Worm (Caenorhabditis elegans) whole organism, L4 larva: ENCODE results near the gene cpr-1.

Experiments used
- D1046.2 ChIP-seq: fragments of 200-800 bp; sonication (Bioruptor generic); IDR thresholded peaks from 2 replicates; pipeline ENCODE4 v1.3.6; 2022; ENCODE audit warnings: missing genetic modification characterization, missing compliant biosample characterization
- F10B5.3 ChIP-seq: sonication (generic microtip); optimal IDR thresholded peaks from 2 replicates; lab custom pipeline; 2016; ENCODE audit warnings: mild to moderate bottlenecking, missing genetic modification characterization, missing compliant biosample characterization
- F37D6.2 ChIP-seq: sonication (generic microtip); optimal IDR thresholded peaks from 2 replicates; lab custom pipeline; 2016; ENCODE audit warnings: mild to moderate bottlenecking, missing genetic modification characterization, missing compliant biosample characterization
- F44E2.7 ChIP-seq: fragments of 200-800 bp; sonication (Bioruptor generic); IDR thresholded peaks from 2 replicates; pipeline ENCODE4 v2.1.2; 2022; ENCODE audit warnings: missing genetic modification characterization, missing compliant biosample characterization
- F49E8.2 ChIP-seq: sonication (generic microtip); optimal IDR thresholded peaks from 2 replicates; lab custom pipeline; 2016; ENCODE audit warnings: missing compliant biosample characterization, mild to moderate bottlenecking, missing genetic modification characterization, borderline replicate concordance
- T26A8.4 ChIP-seq: fragments of 200-800 bp; sonication (Bioruptor generic); IDR thresholded peaks from 2 replicates; pipeline ENCODE4 v1.3.6; 2022; ENCODE audit warnings: missing genetic modification characterization, missing compliant biosample characterization
- Y48G9A.11 ChIP-seq: fragments of 200-800 bp; sonication (Bioruptor generic); IDR thresholded peaks from 2 replicates; pipeline ENCODE4 v1.3.6; 2022; ENCODE audit warnings: missing genetic modification reagents, missing genetic modification characterization, missing compliant biosample characterization
- ZK337.2 ChIP-seq: fragments of 200-800 bp; sonication (Bioruptor generic); IDR thresholded peaks from 2 replicates; pipeline ENCODE4 v1.3.6; 2022; ENCODE audit warnings: missing genetic modification reagents, missing genetic modification characterization, missing compliant biosample characterization
- ZK546.5 ChIP-seq, 2 experiments: sonication (generic microtip); optimal IDR thresholded peaks; 2 replicates each; lab custom pipeline; 2017; ENCODE audit warnings: missing biosample characterization in 2 of 2, missing genetic modification characterization in 2 of 2
- aly-2 ChIP-seq: sonication (generic microtip); optimal IDR thresholded peaks from 2 replicates; lab custom pipeline; 2018; ENCODE audit warnings: missing biosample characterization, missing genetic modification characterization
- attf-4 ChIP-seq: sonication (generic microtip); optimal IDR thresholded peaks from 3 replicates; lab custom pipeline; 2017; ENCODE audit warnings: missing biosample characterization, missing genetic modification characterization
- ceh-28 ChIP-seq: fragments of 150-350 bp; optimal IDR thresholded peaks from 2 replicates; lab custom pipeline; 2014; ENCODE audit warnings: missing biosample characterization, missing genetic modification reagents, missing genetic modification characterization
- ceh-32 ChIP-seq: sonication (generic microtip); optimal IDR thresholded peaks from 2 replicates; lab custom pipeline; 2016; ENCODE audit warnings: mild to moderate bottlenecking, missing genetic modification characterization, missing compliant biosample characterization; ENCODE audit not compliant: poor library complexity
- ceh-44 ChIP-seq: fragments of 200-800 bp; sonication (Bioruptor generic); IDR thresholded peaks from 2 replicates; pipeline ENCODE4 v1.3.6; 2022; ENCODE audit warnings: missing genetic modification reagents, missing genetic modification characterization, missing compliant biosample characterization
- ceh-62 ChIP-seq: sonication (generic microtip); optimal IDR thresholded peaks from 2 replicates; lab custom pipeline; 2017; ENCODE audit warnings: missing biosample characterization, missing genetic modification characterization
- ceh-82 ChIP-seq: sonication (generic microtip); optimal IDR thresholded peaks from 2 replicates; lab custom pipeline; 2017; ENCODE audit warnings: missing biosample characterization, missing genetic modification characterization
- ces-1 ChIP-seq: fragments of 150-350 bp; sonication (generic microtip); optimal IDR thresholded peaks from 4 replicates; lab custom pipeline; 2014; ENCODE audit warnings: missing biosample characterization, missing genetic modification reagents, missing genetic modification characterization
- ctbp-1 ChIP-seq: fragments of 200-800 bp; sonication (Bioruptor generic); IDR thresholded peaks from 2 replicates; pipeline ENCODE4 v1.3.6; 2022; ENCODE audit warnings: missing genetic modification reagents, missing genetic modification characterization, missing compliant biosample characterization
- daf-12 ChIP-seq: fragments of 150-350 bp; optimal IDR thresholded peaks from 2 replicates; lab custom pipeline; 2014; ENCODE audit warnings: missing biosample characterization, missing genetic modification reagents, missing genetic modification characterization
- daf-16 ChIP-seq, 3 experiments: sonication (generic microtip); optimal IDR thresholded peaks; 2 replicates each; lab custom pipeline; 2016 to 2017; ENCODE audit warnings: missing genetic modification characterization in 3 of 3, missing genetic modification reagents in 3 of 3, mild to moderate bottlenecking in 2 of 3, missing compliant biosample characterization in 2 of 3, missing biosample characterization in 1 of 3, moderate library complexity in 1 of 3
- dmd-6 ChIP-seq: fragments of 200-800 bp; sonication (Bioruptor generic); IDR thresholded peaks from 2 replicates; pipeline ENCODE4 v1.3.6; 2022; ENCODE audit warnings: missing genetic modification reagents, missing genetic modification characterization, missing compliant biosample characterization
- dmd-8 ChIP-seq: fragments of 200-800 bp; sonication (Bioruptor generic); IDR thresholded peaks from 2 replicates; pipeline ENCODE4 v1.3.6; 2022; ENCODE audit warnings: missing genetic modification characterization, missing compliant biosample characterization
- dmd-9 ChIP-seq: fragments of 200-800 bp; sonication (Bioruptor generic); IDR thresholded peaks from 2 replicates; pipeline ENCODE4 v1.3.6; 2022; ENCODE audit warnings: missing genetic modification reagents, missing genetic modification characterization, missing compliant biosample characterization
- duxl-1 ChIP-seq: sonication (generic microtip); optimal IDR thresholded peaks from 2 replicates; lab custom pipeline; 2016; ENCODE audit warnings: mild to moderate bottlenecking, missing genetic modification characterization, moderate library complexity, missing compliant biosample characterization; ENCODE audit not compliant: poor library complexity
- fkh-10 ChIP-seq: fragments of 150-350 bp; optimal IDR thresholded peaks from 2 replicates; lab custom pipeline; 2014; ENCODE audit warnings: missing biosample characterization, missing genetic modification reagents, missing genetic modification characterization
- hif-1 ChIP-seq, 2 experiments: sonication (generic microtip); optimal IDR thresholded peaks; 2 replicates each; lab custom pipeline; 2016 to 2017; ENCODE audit warnings: missing compliant biosample characterization in 2 of 2, missing genetic modification characterization in 2 of 2, missing genetic modification reagents in 2 of 2, missing genotype in 2 of 2, mild to moderate bottlenecking in 1 of 2
- hlh-11 ChIP-seq: fragments of 200-800 bp; sonication (Bioruptor generic); optimal IDR thresholded peaks from 2 replicates; lab custom pipeline; 2018; ENCODE audit warnings: mild to moderate bottlenecking, missing genetic modification characterization, missing compliant biosample characterization
- hlh-30 ChIP-seq: sonication (generic microtip); optimal IDR thresholded peaks from 2 replicates; lab custom pipeline; 2017; ENCODE audit warnings: antibody characterized with exemption, mild to moderate bottlenecking, missing genetic modification characterization, missing compliant biosample characterization; ENCODE audit not compliant: insufficient read depth
- hmg-1.1 ChIP-seq: fragments of 200-800 bp; sonication (Bioruptor generic); IDR thresholded peaks from 2 replicates; pipeline ENCODE4 v1.3.6; 2022; ENCODE audit warnings: missing genetic modification reagents, missing genetic modification characterization, missing compliant biosample characterization
- lin-1 ChIP-seq: fragments of 200-800 bp; sonication (Bioruptor generic); IDR thresholded peaks from 2 replicates; pipeline ENCODE4 v1.3.6; 2022; ENCODE audit warnings: missing genetic modification reagents, missing genetic modification characterization, missing compliant biosample characterization
- madf-5 ChIP-seq, 2 experiments: fragments of 200-800 bp; sonication (Bioruptor generic); IDR thresholded peaks; 2 replicates each; pipeline ENCODE4 v1.3.6; 2022; ENCODE audit warnings: missing compliant biosample characterization in 2 of 2, missing genetic modification characterization in 2 of 2
- mdl-1 ChIP-seq, 2 experiments: fragments of 150-350 bp in 1 of 2; sonication (generic microtip) in 1 of 2; optimal IDR thresholded peaks; 2 replicates each; lab custom pipeline; 2014 to 2017; ENCODE audit warnings: missing biosample characterization in 2 of 2, missing genetic modification characterization in 2 of 2
- mdt-29 ChIP-seq: fragments of 200-800 bp; sonication (Bioruptor generic); IDR thresholded peaks from 2 replicates; pipeline ENCODE4 v1.3.6; 2022; ENCODE audit warnings: missing genetic modification reagents, missing genetic modification characterization, missing compliant biosample characterization
- mxl-2 ChIP-seq: fragments of 200-800 bp; sonication (Bioruptor generic); conservative IDR thresholded peaks from 2 replicates; pipeline ENCODE4 v1.3.6; 2022; ENCODE audit warnings: missing genetic modification reagents, missing genetic modification characterization, missing compliant biosample characterization
- mxl-3 ChIP-seq: fragments of 200-800 bp; sonication (Bioruptor generic); optimal IDR thresholded peaks from 2 replicates; lab custom pipeline; 2018; ENCODE audit warnings: mild to moderate bottlenecking, missing genetic modification characterization, missing compliant biosample characterization
- nhr-10 ChIP-seq: fragments of 150-350 bp; optimal IDR thresholded peaks from 2 replicates; lab custom pipeline; 2014; ENCODE audit warnings: missing biosample characterization, missing genetic modification characterization
- nhr-28 ChIP-seq: fragments of 150-350 bp; optimal IDR thresholded peaks from 2 replicates; lab custom pipeline; 2014; ENCODE audit warnings: missing biosample characterization, missing genetic modification characterization
- nhr-48 ChIP-seq: sonication (generic microtip); optimal IDR thresholded peaks from 2 replicates; lab custom pipeline; 2016; ENCODE audit warnings: mild to moderate bottlenecking, missing genetic modification characterization, missing compliant biosample characterization
- nhr-76 ChIP-seq: fragments of 150-350 bp; optimal IDR thresholded peaks from 2 replicates; lab custom pipeline; 2014; ENCODE audit warnings: missing biosample characterization, missing genetic modification characterization
- php-3 ChIP-seq: fragments of 200-800 bp; sonication (Bioruptor generic); IDR thresholded peaks from 2 replicates; pipeline ENCODE4 v1.3.6; 2022; ENCODE audit warnings: missing genetic modification reagents, missing genetic modification characterization, missing compliant biosample characterization
- pqm-1 ChIP-seq: sonication (generic microtip); optimal IDR thresholded peaks from 2 replicates; lab custom pipeline; 2017; ENCODE audit warnings: missing biosample characterization, missing genetic modification characterization
- saeg-2 ChIP-seq: fragments of 200-800 bp; sonication (Bioruptor generic); IDR thresholded peaks from 2 replicates; pipeline ENCODE4 v1.3.6; 2022; ENCODE audit warnings: missing genetic modification reagents, missing genetic modification characterization, missing compliant biosample characterization
- sdz-12 ChIP-seq: fragments of 200-800 bp; sonication (Bioruptor generic); optimal IDR thresholded peaks from 2 replicates; lab custom pipeline; 2018; ENCODE audit warnings: mild to moderate bottlenecking, missing genetic modification characterization, missing compliant biosample characterization
- skn-1 ChIP-seq: fragments of 150-350 bp; optimal IDR thresholded peaks from 2 replicates; lab custom pipeline; 2014; ENCODE audit warnings: missing biosample characterization, missing genetic modification characterization
- snpc-4 ChIP-seq: fragments of 150-350 bp; optimal IDR thresholded peaks from 2 replicates; lab custom pipeline; 2014; ENCODE audit warnings: missing biosample characterization, missing genetic modification characterization
- tag-97 ChIP-seq: fragments of 200-800 bp; sonication (Bioruptor generic); IDR thresholded peaks from 2 replicates; pipeline ENCODE4 v1.3.6; 2022; ENCODE audit warnings: missing genetic modification characterization, missing compliant biosample characterization
- tra-1 ChIP-seq: fragments of 200-800 bp; sonication (Bioruptor generic); IDR thresholded peaks from 2 replicates; pipeline ENCODE4 v1.3.6; 2022; ENCODE audit warnings: missing genetic modification reagents, missing genetic modification characterization, missing compliant biosample characterization
- vab-7 ChIP-seq: fragments of 200-800 bp; sonication (Bioruptor generic); IDR thresholded peaks from 2 replicates; pipeline ENCODE4 v1.3.6; 2022; ENCODE audit warnings: missing genetic modification reagents, missing genetic modification characterization, missing compliant biosample characterization
- zip-2 ChIP-seq: fragments of 150-350 bp; optimal IDR thresholded peaks from 2 replicates; lab custom pipeline; 2014; ENCODE audit warnings: missing biosample characterization, missing genetic modification characterization
- ztf-7 ChIP-seq: fragments of 150-350 bp; optimal IDR thresholded peaks from 2 replicates; lab custom pipeline; 2014; ENCODE audit warnings: missing biosample characterization, missing genetic modification characterization

Gene cpr-1

DNA sequence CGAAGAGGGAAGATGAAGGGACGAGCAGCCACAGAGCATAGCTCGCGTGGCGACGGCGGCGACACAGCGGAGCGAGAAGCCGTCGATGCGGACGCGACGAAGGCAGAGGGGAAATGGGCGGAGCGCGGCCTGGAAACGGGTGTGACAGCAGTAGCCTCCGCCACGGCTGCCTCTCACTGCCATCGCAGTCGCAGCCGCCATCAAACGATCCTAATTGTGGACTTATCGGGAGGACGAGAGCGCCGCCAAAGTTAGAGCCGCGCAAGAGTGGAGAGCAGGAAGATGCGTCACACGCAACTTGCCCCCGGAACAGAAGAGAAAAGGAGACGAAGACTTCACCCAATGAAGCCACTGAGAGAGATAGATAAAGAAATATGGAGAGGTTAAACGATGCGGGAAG lies 48.9 kb downstream of the cpr-1 start (continued):
- TF ChIP-seq fkh-10 (GFP tag; lab: Kevin White, UChicago), result peak; percentile 47
- TF ChIP-seq Y48G9A.11 (GFP tag; lab: Robert Waterston, UW), result 0 out of 2 replicates have a peak, but pooled peaks have one; percentile 5
- TF ChIP-seq ceh-28 (tag; lab: Kevin White, UChicago), result no peak
- TF ChIP-seq hlh-11 (tag; lab: Kevin White, UChicago), result peak; percentile 3
- no peak for TF ChIP-seq duxl-1 (tag; lab: Kevin White, UChicago)
- TF ChIP-seq tra-1 (GFP tag; lab: Robert Waterston, UW), result no peak
- no peak for TF ChIP-seq ztf-7 (tag; lab: Kevin White, UChicago)
- TF ChIP-seq hif-1 (tag; optimal IDR thresholded peaks at IDR 0.05; lab: Kevin White, UChicago), result no peak
- TF ChIP-seq zip-2 (tag; lab: Kevin White, UChicago), result no peak
- no peak for TF ChIP-seq daf-16 (GFP tag; optimal IDR thresholded peaks at IDR 0.05; lab: Kevin White, UChicago)
- no peak for TF ChIP-seq daf-16 (tag; optimal IDR thresholded peaks at IDR 0.05; lab: Kevin White, UChicago)
- no peak for TF ChIP-seq F49E8.2
- no peak; the same call in 1 of the 2 replicates for TF ChIP-seq D1046.2
- TF ChIP-seq dmd-8 (GFP tag; lab: Robert Waterston, UW), result peak; percentile 59; the same call in 1 of the 2 replicates
- no peak for TF ChIP-seq pqm-1 (tag; lab: Kevin White, UChicago)
- no peak for TF ChIP-seq ZK337.2 (GFP tag; lab: Robert Waterston, UW)
- no peak for TF ChIP-seq vab-7 (GFP tag; lab: Robert Waterston, UW)
- no peak for TF ChIP-seq nhr-48 (tag; lab: Kevin White, UChicago)
- peak; percentile 64; the same call in 1 of the 2 replicates for TF ChIP-seq hmg-1.1
- TF ChIP-seq mxl-3 (GFP tag; lab: Kevin White, UChicago), result no peak
- no peak for TF ChIP-seq F44E2.7 (GFP tag; lab: Robert Waterston, UW)
- no peak for TF ChIP-seq mdt-29 (GFP tag; lab: Robert Waterston, UW)
- peak; percentile 31 for TF ChIP-seq hlh-30 (tag; lab: Kevin White, UChicago)
- TF ChIP-seq ceh-32, result no peak
- TF ChIP-seq daf-12 (tag; lab: Kevin White, UChicago), result no peak
- TF ChIP-seq ZK546.5 (tag; optimal IDR thresholded peaks at IDR 0.05; lab: Kevin White, UChicago), result no peak
- TF ChIP-seq nhr-28 (tag; lab: Kevin White, UChicago), result no peak
- TF ChIP-seq lin-1 (GFP tag; lab: Robert Waterston, UW), result no peak

DNA sequence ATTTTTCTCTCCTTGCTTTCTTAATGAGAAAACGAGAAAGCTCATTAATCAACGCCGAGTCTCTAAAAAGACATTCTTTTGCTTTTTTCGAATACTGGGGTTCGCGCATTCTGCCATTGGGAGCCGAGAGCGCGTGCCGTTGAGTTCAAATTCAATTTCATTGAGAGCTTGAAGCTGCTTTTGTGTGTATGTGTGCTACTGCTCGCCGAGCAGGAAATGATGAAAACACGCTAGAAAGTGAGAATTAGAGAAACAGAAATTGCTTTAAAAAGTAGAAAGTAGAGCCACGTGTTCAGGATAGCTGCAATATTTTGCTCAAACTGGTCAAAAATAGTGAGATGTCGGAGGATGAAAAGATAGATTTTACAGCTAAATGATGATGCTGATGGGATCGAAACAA lies 50.3 kb downstream of the cpr-1 start:
- no peak for TF ChIP-seq ZK546.5 (tag; optimal IDR thresholded peaks at IDR 0.05; lab: Kevin White, UChicago)
- TF ChIP-seq nhr-48 (tag; lab: Kevin White, UChicago), result no peak
- TF ChIP-seq pqm-1 (tag; lab: Kevin White, UChicago), result no peak
- no peak for TF ChIP-seq ceh-82
- TF ChIP-seq snpc-4 (tag; lab: Kevin White, UChicago), result no peak
- no peak for TF ChIP-seq T26A8.4 (GFP tag; lab: Robert Waterston, UW)
- TF ChIP-seq skn-1 (tag; lab: Kevin White, UChicago), result no peak
- peak in 1 of 2 experiments; percentile 68 for TF ChIP-seq mdl-1 (tag; optimal IDR thresholded peaks at IDR 0.05; lab: Kevin White, UChicago)
- TF ChIP-seq saeg-2, result no peak
- no peak for TF ChIP-seq dmd-9
- no peak for TF ChIP-seq attf-4
- TF ChIP-seq tag-97 (GFP tag; lab: Robert Waterston, UW), result no peak
- TF ChIP-seq nhr-76 (tag; lab: Kevin White, UChicago), result no peak
- no peak for TF ChIP-seq ceh-62
- TF ChIP-seq mxl-2 (GFP tag; lab: Robert Waterston, UW), result no peak
- TF ChIP-seq nhr-10 (tag; lab: Kevin White, UChicago), result no peak
- no peak for TF ChIP-seq F10B5.3 (tag; lab: Kevin White, UChicago)
- no peak for TF ChIP-seq ceh-44 (GFP tag; lab: Robert Waterston, UW)
- no peak for TF ChIP-seq dmd-6 (GFP tag; lab: Robert Waterston, UW)
- TF ChIP-seq ctbp-1 (GFP tag; lab: Robert Waterston, UW), result peak; percentile 66; the same call in 1 of the 2 replicates
- no peak for TF ChIP-seq sdz-12 (GFP tag; lab: Kevin White, UChicago)
- no peak for TF ChIP-seq ZK337.2 (GFP tag; lab: Robert Waterston, UW)
- peak; percentile 88 for TF ChIP-seq ces-1 (GFP tag; lab: Kevin White, UChicago)
- TF ChIP-seq madf-5 (GFP tag; IDR thresholded peaks at IDR 0.05; lab: Robert Waterston, UW), result no peak
- TF ChIP-seq F37D6.2 (tag; lab: Kevin White, UChicago), result peak; percentile 3
- TF ChIP-seq aly-2 (tag; lab: Kevin White, UChicago), result no peak
- TF ChIP-seq duxl-1 (tag; lab: Kevin White, UChicago), result no peak
- TF ChIP-seq php-3 (GFP tag; lab: Robert Waterston, UW), result no peak
